Worm (Caenorhabditis elegans) whole organism, late embryonic: ENCODE measurements around the gene K07F5.17.
A peak's percentile ranks its signal among the peaks of the same experiment; 100 is the strongest.

Source experiments
- C38D4.7 ChIP-seq: fragments of 200-800 bp; sonication (Bioruptor generic); optimal IDR thresholded peaks from 2 replicates; lab custom pipeline; 2018; ENCODE audit warnings: mild to moderate bottlenecking, missing genetic modification characterization, moderate library complexity, missing compliant biosample characterization
- K09A11.1 ChIP-seq: sonication (generic microtip); optimal IDR thresholded peaks from 2 replicates; lab custom pipeline; 2017; ENCODE audit warnings: antibody characterized with exemption, mild to moderate bottlenecking, missing genetic modification characterization, missing compliant biosample characterization; ENCODE audit not compliant: insufficient read depth
- ama-1 ChIP-seq: fragments of 150-350 bp; optimal IDR thresholded peaks from 2 replicates; lab custom pipeline; 2014
- ceh-18 ChIP-seq: sonication (generic microtip); optimal IDR thresholded peaks from 2 replicates; lab custom pipeline; 2016; ENCODE audit warnings: missing genetic modification characterization, missing compliant biosample characterization
- ceh-31 ChIP-seq: sonication (generic microtip); optimal IDR thresholded peaks from 2 replicates; lab custom pipeline; 2016; ENCODE audit warnings: missing genetic modification characterization, missing compliant biosample characterization
- dve-1 ChIP-seq: sonication (generic microtip); optimal IDR thresholded peaks from 2 replicates; lab custom pipeline; 2017; ENCODE audit warnings: antibody characterized with exemption, mild to moderate bottlenecking, missing genetic modification characterization, missing compliant biosample characterization
- elt-4 ChIP-seq: sonication (generic microtip); optimal IDR thresholded peaks from 2 replicates; lab custom pipeline; 2016; ENCODE audit warnings: missing genetic modification characterization, missing compliant biosample characterization
- fkh-10 ChIP-seq: fragments of 150-350 bp; optimal IDR thresholded peaks from 2 replicates; lab custom pipeline; 2014; ENCODE audit warnings: missing biosample characterization, missing genetic modification reagents, missing genetic modification characterization
- hlh-15 ChIP-seq: sonication (generic microtip); optimal IDR thresholded peaks from 2 replicates; lab custom pipeline; 2016; ENCODE audit warnings: missing genetic modification characterization, missing compliant biosample characterization
- hlh-6 ChIP-seq: sonication (generic microtip); optimal IDR thresholded peaks from 2 replicates; lab custom pipeline; 2016; ENCODE audit warnings: missing genotype, missing genetic modification characterization, missing compliant biosample characterization
- lim-6 ChIP-seq: sonication (generic microtip); optimal IDR thresholded peaks from 2 replicates; lab custom pipeline; 2016; ENCODE audit warnings: missing genetic modification characterization, missing compliant biosample characterization
- nfya-1 ChIP-seq: sonication (generic microtip); optimal IDR thresholded peaks from 2 replicates; lab custom pipeline; 2017; ENCODE audit warnings: missing genetic modification characterization, mild to moderate bottlenecking, missing compliant biosample characterization, antibody characterized with exemption, moderate library complexity
- nhr-232 ChIP-seq: sonication (generic microtip); optimal IDR thresholded peaks from 2 replicates; lab custom pipeline; 2016; ENCODE audit warnings: missing genetic modification characterization, missing compliant biosample characterization
- npax-4 ChIP-seq: sonication (generic microtip); optimal IDR thresholded peaks from 2 replicates; lab custom pipeline; 2016; ENCODE audit warnings: missing genetic modification characterization, missing compliant biosample characterization
- pha-2 ChIP-seq: sonication (generic microtip); optimal IDR thresholded peaks from 2 replicates; lab custom pipeline; 2017; ENCODE audit warnings: mild to moderate bottlenecking, missing genetic modification characterization, missing compliant biosample characterization
- pha-4 ChIP-seq: fragments of 150-350 bp; optimal IDR thresholded peaks from 2 replicates; lab custom pipeline; 2018; ENCODE audit warnings: missing biosample characterization, missing genetic modification reagents, missing genetic modification characterization
- ref-2 ChIP-seq: sonication (generic microtip); optimal IDR thresholded peaks from 2 replicates; lab custom pipeline; 2016; ENCODE audit warnings: missing genetic modification characterization, missing compliant biosample characterization
- rnt-1 ChIP-seq: sonication (generic microtip); optimal IDR thresholded peaks from 2 replicates; lab custom pipeline; 2016; ENCODE audit warnings: missing genetic modification characterization, missing compliant biosample characterization
- sdc-2 ChIP-seq: sonication (generic microtip); optimal IDR thresholded peaks from 2 replicates; lab custom pipeline; 2016; ENCODE audit warnings: missing genotype, missing genetic modification characterization, missing compliant biosample characterization
- sox-4 ChIP-seq: sonication (generic microtip); optimal IDR thresholded peaks from 2 replicates; lab custom pipeline; 2017; ENCODE audit warnings: mild to moderate bottlenecking, missing genetic modification characterization, inconsistent platforms, missing compliant biosample characterization
- tbx-2 ChIP-seq: sonication (generic microtip); optimal IDR thresholded peaks from 2 replicates; lab custom pipeline; 2016; ENCODE audit warnings: missing genetic modification characterization, missing compliant biosample characterization
- ttx-3 ChIP-seq: sonication (generic microtip); optimal IDR thresholded peaks from 2 replicates; lab custom pipeline; 2016; ENCODE audit warnings: missing genetic modification reagents, missing genetic modification characterization, missing compliant biosample characterization
- unc-42 ChIP-seq: sonication (generic microtip); optimal IDR thresholded peaks from 2 replicates; lab custom pipeline; 2016; ENCODE audit warnings: missing genotype, missing genetic modification characterization, missing compliant biosample characterization
- unc-55 ChIP-seq: sonication (generic microtip); optimal IDR thresholded peaks from 2 replicates; lab custom pipeline; 2017; ENCODE audit warnings: missing biosample characterization, missing genetic modification reagents, missing genetic modification characterization
- unc-86 ChIP-seq: sonication (generic microtip); optimal IDR thresholded peaks from 2 replicates; lab custom pipeline; 2016; ENCODE audit warnings: missing genetic modification characterization, missing compliant biosample characterization
- zip-5 ChIP-seq: sonication (generic microtip); optimal IDR thresholded peaks from 2 replicates; lab custom pipeline; 2016; ENCODE audit warnings: missing genetic modification characterization, missing compliant biosample characterization

The K07F5.17 gene

ce11 chrIV:9884257-9884656 lies 42.1 kb downstream of the K07F5.17 start, which contains the start of the genes prp-18 and mccc-1:
prp-18 (minus strand) TSS chrIV:9884383.
mccc-1 (plus strand) TSS chrIV:9884570.
- peak; percentile 2 for TF ChIP-seq dve-1
- TF ChIP-seq lim-6, result no peak
- peak; percentile 44 for TF ChIP-seq ceh-31 (tag; lab: Kevin White, UChicago)
- peak; percentile 16 for TF ChIP-seq nfya-1 (tag; lab: Kevin White, UChicago)
- TF ChIP-seq C38D4.7 (GFP tag; lab: Kevin White, UChicago), result no peak
- peak; percentile 28 for TF ChIP-seq unc-55
- TF ChIP-seq npax-4 (tag; lab: Kevin White, UChicago), result no peak
- TF ChIP-seq unc-42 (tag; lab: Kevin White, UChicago), result peak; percentile 86

DNA sequence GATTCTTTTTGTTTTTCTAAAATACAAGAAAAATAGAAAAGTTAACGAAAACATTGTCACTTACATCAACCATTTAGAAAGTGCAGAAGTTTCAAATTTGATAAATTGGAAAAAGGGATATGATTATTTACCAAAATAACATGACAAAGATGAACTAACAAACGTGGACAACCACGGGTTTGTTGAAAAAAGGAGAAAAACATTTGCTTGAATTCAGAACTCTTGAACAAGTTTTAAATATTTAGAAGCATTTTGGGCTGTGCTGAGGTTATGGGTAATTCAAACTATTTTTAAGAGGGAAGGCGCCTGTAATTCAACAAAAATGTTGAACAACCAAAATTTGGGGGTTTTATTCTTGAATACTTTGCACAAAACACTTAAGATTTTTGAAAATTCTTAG lies 47.7 kb downstream of the K07F5.17 start, which contains the start of gene ttbk-3:
Gene ttbk-3 (minus strand): TSS at position 101 of the 400 bp plus-strand sequence.
- TF ChIP-seq unc-86 (tag; lab: Kevin White, UChicago) (no peak), lim-6 (no peak), hlh-15 (no peak), fkh-10 (GFP tag; lab: Kevin White, UChicago) (no peak), ttx-3 (tag; lab: Kevin White, UChicago) (no peak), hlh-6 (tag; lab: Kevin White, UChicago) (no peak), pha-2 (tag; lab: Kevin White, UChicago) (no peak), unc-42 (tag; lab: Kevin White, UChicago) (no peak), ama-1 (lab: Kevin White, UChicago) (no peak), ref-2 (tag; lab: Kevin White, UChicago) (no peak), tbx-2 (tag; lab: Kevin White, UChicago) (no peak), ceh-18 (tag; lab: Kevin White, UChicago) (no peak), elt-4 (tag; lab: Kevin White, UChicago) (no peak), pha-4 (no peak), npax-4 (tag; lab: Kevin White, UChicago) (no peak), rnt-1 (tag; lab: Kevin White, UChicago) (no peak), nhr-232 (no peak), K09A11.1 (no peak), sox-4 (tag; lab: Kevin White, UChicago) (no peak), zip-5 (tag; lab: Kevin White, UChicago) (no peak)

DNA sequence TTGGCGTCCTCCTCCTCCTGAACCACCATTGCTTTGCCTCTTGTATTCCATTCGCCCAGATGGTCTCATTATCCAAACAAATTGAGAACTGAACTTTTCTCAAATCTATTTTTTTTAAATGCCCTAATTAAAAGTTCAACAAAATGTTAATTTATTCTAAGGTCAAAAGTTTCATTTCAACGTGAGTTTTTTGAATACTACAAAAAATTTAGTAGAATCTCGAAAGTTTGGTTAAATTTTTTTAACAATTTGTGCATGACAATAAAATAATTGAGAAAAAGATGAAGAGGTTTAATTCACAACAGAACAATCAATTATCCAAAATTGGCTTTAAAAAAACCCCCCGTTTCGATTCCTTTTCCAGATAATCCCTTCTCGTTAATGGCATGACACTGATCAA lies 49.8 kb downstream of the K07F5.17 start, which contains the start of gene F32B6.4:
Gene F32B6.4 (minus strand): TSS at position 101 of the 400 bp plus-strand sequence.
- no peak for TF ChIP-seq sdc-2 (tag; lab: Kevin White, UChicago)
- TF ChIP-seq ceh-31 (tag; lab: Kevin White, UChicago), result no peak
- TF ChIP-seq ttx-3 (tag; lab: Kevin White, UChicago), result no peak
- no peak for TF ChIP-seq pha-4
- TF ChIP-seq hlh-15, result no peak
